Worm (Caenorhabditis elegans) whole organism, late embryonic: ENCODE measurements around the gene aman-1.

Experiments used
- C38D4.7 ChIP-seq: fragments of 200-800 bp; sonication (Bioruptor generic); optimal IDR thresholded peaks from 2 replicates; lab custom pipeline; 2018; ENCODE audit warnings: mild to moderate bottlenecking, missing genetic modification characterization, moderate library complexity, missing compliant biosample characterization
- ceh-30 ChIP-seq: fragments of 150-350 bp; optimal IDR thresholded peaks from 2 replicates; lab custom pipeline; 2014; ENCODE audit warnings: missing biosample characterization, missing genetic modification characterization
- lin-11 ChIP-seq: fragments of 200-800 bp; sonication (Bioruptor generic); optimal IDR thresholded peaks from 2 replicates; lab custom pipeline; 2018; ENCODE audit warnings: mild to moderate bottlenecking, missing genetic modification characterization, missing compliant biosample characterization
- pax-1 ChIP-seq: fragments of 150-350 bp; optimal IDR thresholded peaks from 2 replicates; lab custom pipeline; 2014; ENCODE audit warnings: missing biosample characterization, missing genetic modification characterization
- pqm-1 ChIP-seq: sonication (generic microtip); optimal IDR thresholded peaks from 2 replicates; lab custom pipeline; 2016; ENCODE audit warnings: missing genetic modification characterization, missing compliant biosample characterization
- sdc-2 ChIP-seq: sonication (generic microtip); optimal IDR thresholded peaks from 2 replicates; lab custom pipeline; 2016; ENCODE audit warnings: missing genotype, missing genetic modification characterization, missing compliant biosample characterization
- sox-2 ChIP-seq: fragments of 200-800 bp; sonication (Bioruptor generic); IDR thresholded peaks from 2 replicates; pipeline ENCODE4 v1.3.6; 2022; ENCODE audit warnings: missing genetic modification reagents, missing genetic modification characterization, missing compliant biosample characterization
- unc-86 ChIP-seq: sonication (generic microtip); optimal IDR thresholded peaks from 2 replicates; lab custom pipeline; 2016; ENCODE audit warnings: missing genetic modification characterization, missing compliant biosample characterization

- TF ChIP-seq sox-2 (GFP tag; lab: Robert Waterston, UW) (no peak), lin-11 (tag; lab: Kevin White, UChicago) (no peak), C38D4.7 (GFP tag; lab: Kevin White, UChicago) (no peak), ceh-30 (no peak), sdc-2 (tag; lab: Kevin White, UChicago) (no peak), pqm-1 (tag; lab: Kevin White, UChicago) (no peak), pax-1 (tag; lab: Kevin White, UChicago) (no peak), unc-86 (tag; lab: Kevin White, UChicago) (no peak)
These were observed 34.6 kb upstream of the aman-1 start for ce11 chrX:4698271-4698670.
